Fruit fly (Drosophila melanogaster) whole organism, embryonic: ENCODE data around the gene Pop2.
A peak's percentile ranks its signal among the peaks of the same experiment; 100 is the strongest.

ENCODE experiments used
- ATbp ChIP-seq: fragments of 200-800 bp; sonication (Bioruptor generic); optimal IDR thresholded peaks from 2 replicates; lab custom pipeline; 2017; ENCODE audit warnings: missing biosample characterization, mild to moderate bottlenecking, missing genetic modification characterization, missing genetic modification reagents
- BEAF-32 ChIP-seq: fragments of 200-800 bp; sonication (Bioruptor generic); optimal IDR thresholded peaks from 3 replicates; lab custom pipeline; 2017; ENCODE audit warnings: missing biosample characterization, missing genetic modification characterization, mild to moderate bottlenecking, moderate library complexity, missing genetic modification reagents
- C15 ChIP-seq: fragments of 200-800 bp; sonication (Bioruptor generic); IDR thresholded peaks from 3 replicates; pipeline ENCODE4 v1.3.6; 2022; ENCODE audit warnings: missing biosample characterization, missing genetic modification characterization
- CG10147 ChIP-seq: fragments of 200-800 bp; sonication (Bioruptor generic); optimal IDR thresholded peaks from 2 replicates; lab custom pipeline; 2019; ENCODE audit warnings: missing biosample characterization, mild to moderate bottlenecking, missing genetic modification characterization, moderate library complexity
- CG11695 ChIP-seq: fragments of 200-800 bp; sonication (Bioruptor generic); IDR thresholded peaks from 3 replicates; pipeline ENCODE4 v1.3.6; 2022; ENCODE audit warnings: missing biosample characterization, missing genetic modification characterization
- CG16815 ChIP-seq: fragments of 200-800 bp; sonication (Bioruptor generic); optimal IDR thresholded peaks from 3 replicates; lab custom pipeline; 2017; ENCODE audit warnings: missing biosample characterization, mild to moderate bottlenecking, missing genetic modification characterization
- CG17385 ChIP-seq: fragments of 200-800 bp; sonication (Bioruptor generic); optimal IDR thresholded peaks from 3 replicates; lab custom pipeline; 2018; ENCODE audit warnings: missing biosample characterization, mild to moderate bottlenecking, missing genetic modification characterization
- CG17568 ChIP-seq: fragments of 200-800 bp; sonication (Bioruptor generic); optimal IDR thresholded peaks from 2 replicates; lab custom pipeline; 2018; ENCODE audit warnings: missing biosample characterization, mild to moderate bottlenecking, missing genetic modification characterization, moderate library complexity
- CG17612 ChIP-seq: fragments of 200-800 bp; sonication (Bioruptor generic); IDR thresholded peaks from 2 replicates; pipeline ENCODE4 v1.3.6; 2022; ENCODE audit warnings: missing biosample characterization, missing genetic modification characterization
- CG3407 ChIP-seq: fragments of 200-800 bp; sonication (Bioruptor generic); optimal IDR thresholded peaks from 2 replicates; lab custom pipeline; 2018; ENCODE audit warnings: missing biosample characterization, mild to moderate bottlenecking, missing genetic modification characterization
- CG34224 ChIP-seq: fragments of 200-800 bp; sonication (Bioruptor generic); IDR thresholded peaks from 3 replicates; pipeline ENCODE4 v1.3.6; 2022; ENCODE audit warnings: missing biosample characterization, missing genetic modification characterization; ENCODE audit not compliant: partially characterized antibody
- CG6175 ChIP-seq: fragments of 200-800 bp; sonication (Bioruptor generic); IDR thresholded peaks from 3 replicates; pipeline ENCODE4 v1.3.6; 2022; ENCODE audit warnings: missing biosample characterization, missing genetic modification characterization
- CG7271 ChIP-seq: fragments of 200-800 bp; sonication (Bioruptor generic); optimal IDR thresholded peaks from 2 replicates; lab custom pipeline; 2018; ENCODE audit warnings: missing biosample characterization, mild to moderate bottlenecking, missing genetic modification characterization, moderate library complexity
- CG8359 ChIP-seq: fragments of 200-800 bp; sonication (Bioruptor generic); optimal IDR thresholded peaks from 2 replicates; lab custom pipeline; 2017; ENCODE audit warnings: missing biosample characterization, mild to moderate bottlenecking, missing genetic modification characterization, borderline replicate concordance
- CG9817 ChIP-seq: fragments of 200-800 bp; sonication (Bioruptor generic); optimal IDR thresholded peaks from 2 replicates; lab custom pipeline; 2018; ENCODE audit warnings: missing biosample characterization, mild to moderate bottlenecking, missing genetic modification characterization, moderate library complexity
- CrebB ChIP-seq: fragments of 200-800 bp; sonication (Bioruptor generic); optimal IDR thresholded peaks from 3 replicates; lab custom pipeline; 2018; ENCODE audit warnings: missing biosample characterization, mild to moderate bottlenecking, missing genetic modification characterization
- Dad ChIP-seq: fragments of 200-800 bp; sonication (Bioruptor generic); optimal IDR thresholded peaks from 3 replicates; lab custom pipeline; 2016; ENCODE audit warnings: missing biosample characterization, missing genetic modification characterization
- Dek ChIP-seq: fragments of 200-800 bp; sonication (Bioruptor generic); optimal IDR thresholded peaks from 3 replicates; lab custom pipeline; 2019; ENCODE audit warnings: missing biosample characterization, mild to moderate bottlenecking, missing genetic modification characterization, moderate library complexity
- Dfd ChIP-seq, 2 experiments: fragments of >200 bp; optimal IDR thresholded peaks; 2 replicates each; lab custom pipeline; 2017; ENCODE audit warnings: missing biosample characterization in 2 of 2, missing genetic modification characterization in 2 of 2
- Dref ChIP-seq: fragments of 200-800 bp; sonication (Bioruptor generic); IDR thresholded peaks from 2 replicates; pipeline ENCODE4 v1.3.6; 2022; ENCODE audit warnings: missing biosample characterization, missing genetic modification characterization
- ERR ChIP-seq: fragments of 200-800 bp; sonication (Bioruptor generic); optimal IDR thresholded peaks from 2 replicates; lab custom pipeline; 2016; ENCODE audit warnings: missing biosample characterization, missing genetic modification characterization
- Fer2 ChIP-seq: fragments of 200-800 bp; sonication (Bioruptor generic); optimal IDR thresholded peaks from 2 replicates; lab custom pipeline; 2018; ENCODE audit warnings: missing biosample characterization, mild to moderate bottlenecking, missing genetic modification characterization, moderate library complexity
- GATAe ChIP-seq: fragments of 200-800 bp; sonication (Bioruptor generic); conservative IDR thresholded peaks from 2 replicates; pipeline ENCODE4 v1.3.6; 2022; ENCODE audit warnings: missing biosample characterization, missing genetic modification characterization
- Hr3 ChIP-seq: fragments of 200-800 bp; sonication (Bioruptor generic); optimal IDR thresholded peaks from 3 replicates; lab custom pipeline; 2016; ENCODE audit warnings: missing biosample characterization, missing genetic modification characterization
- NC2β ChIP-seq: fragments of 200-800 bp; sonication (Bioruptor generic); optimal IDR thresholded peaks from 2 replicates; lab custom pipeline; 2016; ENCODE audit warnings: missing biosample characterization, missing genetic modification characterization
- NFAT ChIP-seq: fragments of 200-800 bp; sonication (Bioruptor generic); IDR thresholded peaks from 2 replicates; pipeline ENCODE4 v1.3.6; 2022; ENCODE audit warnings: missing biosample characterization, missing genetic modification characterization
- Rx ChIP-seq: fragments of 200-800 bp; sonication (Bioruptor generic); IDR thresholded peaks from 2 replicates; pipeline ENCODE4 v1.3.6; 2022; ENCODE audit warnings: missing biosample characterization, missing genetic modification characterization
- Sin3A ChIP-seq: fragments of >200 bp; optimal IDR thresholded peaks from 2 replicates; lab custom pipeline; 2018
- Sox100B ChIP-seq: fragments of 200-800 bp; sonication (Bioruptor generic); optimal IDR thresholded peaks from 3 replicates; lab custom pipeline; 2018; ENCODE audit warnings: missing biosample characterization, mild to moderate bottlenecking, missing genetic modification characterization
- Ssrp ChIP-seq: fragments of 200-800 bp; sonication (Bioruptor generic); optimal IDR thresholded peaks from 2 replicates; lab custom pipeline; 2018; ENCODE audit warnings: missing biosample characterization, mild to moderate bottlenecking, missing genetic modification characterization, moderate library complexity
- ac ChIP-seq: fragments of 200-800 bp; sonication (Bioruptor generic); optimal IDR thresholded peaks from 3 replicates; lab custom pipeline; 2017; ENCODE audit warnings: missing biosample characterization, mild to moderate bottlenecking, missing genetic modification characterization
- bab2 ChIP-seq: fragments of 200-800 bp; sonication (Bioruptor generic); optimal IDR thresholded peaks from 2 replicates; lab custom pipeline; 2016; ENCODE audit warnings: missing biosample characterization, missing genetic modification characterization
- dpn ChIP-seq, 2 experiments: fragments of 200-800 bp; sonication (Bioruptor generic); optimal IDR thresholded peaks; 3 replicates each; lab custom pipeline; 2016; ENCODE audit warnings: missing biosample characterization in 2 of 2, missing genetic modification characterization in 2 of 2
- emc ChIP-seq: fragments of 200-800 bp; sonication (Bioruptor generic); optimal IDR thresholded peaks from 2 replicates; lab custom pipeline; 2016; ENCODE audit warnings: missing biosample characterization, missing genetic modification characterization
- fd64A ChIP-seq: fragments of 200-800 bp; sonication (Bioruptor generic); optimal IDR thresholded peaks from 3 replicates; lab custom pipeline; 2018; ENCODE audit warnings: missing biosample characterization, mild to moderate bottlenecking, missing genetic modification characterization
- ftz-f1 ChIP-seq: fragments of 200-800 bp; sonication (Bioruptor generic); optimal IDR thresholded peaks from 2 replicates; lab custom pipeline; 2016; ENCODE audit warnings: missing biosample characterization, missing genetic modification characterization
- gsb-n ChIP-seq: fragments of 200-800 bp; sonication (Bioruptor generic); optimal IDR thresholded peaks from 3 replicates; lab custom pipeline; 2018; ENCODE audit warnings: missing biosample characterization, mild to moderate bottlenecking, missing genetic modification characterization
- insv ChIP-seq, 2 experiments: fragments of 200-800 bp; sonication (Bioruptor generic); optimal IDR thresholded peaks; 3 replicates each; lab custom pipeline; 2016 to 2018; ENCODE audit warnings: missing biosample characterization in 2 of 2, missing genetic modification characterization in 2 of 2
- jing ChIP-seq: fragments of 200-800 bp; sonication (Bioruptor generic); optimal IDR thresholded peaks from 2 replicates; lab custom pipeline; 2018; ENCODE audit warnings: missing biosample characterization, mild to moderate bottlenecking, missing genetic modification characterization
- ken ChIP-seq: fragments of 200-800 bp; sonication (Bioruptor generic); IDR thresholded peaks from 3 replicates; pipeline ENCODE4 v1.3.6; 2022; ENCODE audit warnings: missing biosample characterization, missing genetic modification characterization
- nom ChIP-seq: fragments of 200-800 bp; sonication (Bioruptor generic); optimal IDR thresholded peaks from 2 replicates; lab custom pipeline; 2017; ENCODE audit warnings: missing biosample characterization, missing genetic modification characterization, mild to moderate bottlenecking, moderate library complexity, missing genetic modification reagents
- onecut ChIP-seq: fragments of 200-800 bp; sonication (Bioruptor generic); IDR thresholded peaks from 2 replicates; pipeline ENCODE4 v1.3.6; 2022; ENCODE audit warnings: missing biosample characterization, missing genetic modification characterization
- pros ChIP-seq: fragments of 200-800 bp; sonication (Bioruptor generic); optimal IDR thresholded peaks from 3 replicates; lab custom pipeline; 2019; ENCODE audit warnings: missing biosample characterization, mild to moderate bottlenecking, missing genetic modification characterization, moderate library complexity
- rib ChIP-seq: fragments of 200-800 bp; sonication (Bioruptor generic); IDR thresholded peaks from 2 replicates; pipeline ENCODE4 v1.3.6; 2022; ENCODE audit warnings: missing biosample characterization, missing genetic modification characterization
- run ChIP-seq: fragments of 200-800 bp; sonication (Bioruptor generic); optimal IDR thresholded peaks from 3 replicates; lab custom pipeline; 2018; ENCODE audit warnings: missing biosample characterization, mild to moderate bottlenecking, missing genetic modification characterization
- sim ChIP-seq: fragments of 200-800 bp; sonication (Bioruptor generic); IDR thresholded peaks from 2 replicates; pipeline ENCODE4 v1.3.6; 2022; ENCODE audit warnings: missing biosample characterization, missing genetic modification characterization
- sob ChIP-seq: fragments of 200-800 bp; sonication (Bioruptor generic); IDR thresholded peaks from 2 replicates; pipeline ENCODE4 v1.3.6; 2022; ENCODE audit warnings: missing biosample characterization, missing genetic modification characterization
- toy ChIP-seq: fragments of 200-800 bp; sonication (Bioruptor generic); IDR thresholded peaks from 2 replicates; pipeline ENCODE4 v1.3.6; 2022; ENCODE audit warnings: missing biosample characterization, missing genetic modification characterization
- vvl ChIP-seq: fragments of 200-800 bp; sonication (Bioruptor generic); IDR thresholded peaks from 2 replicates; pipeline ENCODE4 v1.3.6; 2022; ENCODE audit warnings: missing biosample characterization, missing genetic modification characterization

The Pop2 gene

DNA sequence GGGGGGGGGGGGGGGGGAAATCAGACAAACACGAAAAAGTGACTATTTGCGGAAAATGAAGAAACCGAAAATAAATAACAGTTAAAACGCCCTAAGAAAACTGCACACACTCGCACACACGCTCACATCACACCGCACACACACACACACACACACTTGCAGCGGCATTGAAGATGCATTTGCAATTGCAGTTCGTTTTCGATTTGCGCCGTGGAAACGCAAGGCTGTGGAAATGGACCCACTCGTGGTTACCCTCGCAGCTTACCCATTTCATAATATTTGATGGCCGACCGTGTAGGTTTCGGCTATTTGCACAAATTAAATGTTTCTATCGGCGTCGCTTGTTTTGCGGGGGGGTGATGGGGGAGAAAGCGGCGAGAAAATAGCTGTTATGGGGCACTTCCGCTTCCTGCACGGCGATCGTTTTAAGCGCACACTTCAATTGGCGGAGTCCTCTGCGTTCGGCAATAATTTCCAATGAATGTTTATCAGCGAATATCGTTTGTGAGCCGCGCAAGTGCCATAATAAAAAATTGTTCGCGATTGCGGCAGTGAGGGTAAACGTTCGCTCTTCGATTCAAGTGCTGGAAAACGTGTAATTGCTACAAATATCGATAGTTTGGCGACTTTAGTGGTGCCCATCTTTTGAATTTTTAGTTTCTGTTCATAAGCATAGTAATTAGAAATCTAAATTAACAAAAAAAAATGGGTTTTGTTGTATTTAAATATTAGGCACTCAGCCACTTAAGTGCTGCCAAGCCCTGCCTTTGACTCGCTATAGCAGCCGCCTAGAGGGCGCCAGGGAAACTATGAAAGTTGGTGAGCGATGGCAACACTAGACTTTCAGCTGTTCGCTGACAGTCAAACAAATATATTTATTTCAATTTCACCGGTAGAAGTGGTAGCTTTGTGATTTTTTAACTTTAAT lies at the start of gene Pop2, which contains the start of gene CG6928 (continued):
- TF ChIP-seq CG9817 (tag; lab: Kevin White, UChicago) (peak; percentile 72), CG17385 (GFP tag; lab: Kevin White, UChicago) (peak; percentile 31), Dad (peak; percentile 82), Sin3A (lab: Kevin White, UChicago) (peak; percentile 99), GATAe (no peak), CG10147 (GFP tag; lab: Kevin White, UChicago) (no peak), Dref (GFP tag; lab: Robert Waterston, UW) (peak; percentile 69), CG7271 (tag; lab: Kevin White, UChicago) (peak; percentile 31), gsb-n (tag; lab: Kevin White, UChicago) (peak; percentile 1), rib (no peak), C15 (GFP tag; lab: Robert Waterston, UW) (0 out of 3 replicates have a peak, but pooled peaks have one; percentile 44), ERR (peak; percentile 59), pros (GFP tag; lab: Kevin White, UChicago) (no peak), CG8359 (peak; percentile 44), BEAF-32 (GFP tag; lab: Kevin White, UChicago) (peak; percentile 93), CG3407 (GFP tag; lab: Kevin White, UChicago) (peak; percentile 54), onecut (GFP tag; lab: Robert Waterston, UW) (no peak), CG11695 (0 out of 3 replicates have a peak, but pooled peaks have one; percentile 42), run (tag; lab: Kevin White, UChicago) (no peak), Sox100B (GFP tag; lab: Kevin White, UChicago) (no peak), ken (GFP tag; lab: Robert Waterston, UW) (peak; percentile 79; the same call in 2 of the 3 replicates), vvl (GFP tag; lab: Robert Waterston, UW) (peak; percentile 86), sob (GFP tag; lab: Robert Waterston, UW) (peak; percentile 87), toy (no peak), jing (GFP tag; lab: Kevin White, UChicago) (no peak), fd64A (GFP tag; lab: Kevin White, UChicago) (no peak), Hr3 (GFP tag; lab: Kevin White, UChicago) (peak; percentile 83), CrebB (tag; lab: Kevin White, UChicago) (peak; percentile 40), CG6175 (GFP tag; lab: Robert Waterston, UW) (no peak), Fer2 (tag; lab: Kevin White, UChicago) (peak; percentile 55), Rx (GFP tag; lab: Robert Waterston, UW) (peak; percentile 36; the same call in 1 of the 2 replicates), NFAT (GFP tag; lab: Robert Waterston, UW) (peak; percentile 82; the same call in 1 of the 2 replicates), insv (GFP tag; optimal IDR thresholded peaks at IDR 0.05; lab: Kevin White, UChicago) (peak in 1 of 2 experiments; percentile 53), sim (GFP tag; lab: Robert Waterston, UW) (no peak), CG34224 (GFP tag; lab: Robert Waterston, UW) (peak; percentile 84), CG17612 (no peak), Dfd (GFP tag; optimal IDR thresholded peaks at IDR 0.05; lab: Kevin White, UChicago) (peak in 1 of 2 experiments; percentile 53), NC2β (GFP tag; lab: Kevin White, UChicago) (peak; percentile 82), bab2 (GFP tag; lab: Kevin White, UChicago) (peak; percentile 86), CG17568 (GFP tag; lab: Kevin White, UChicago) (peak; percentile 39), ac (GFP tag; lab: Kevin White, UChicago) (peak; percentile 21), ATbp (GFP tag; lab: Kevin White, UChicago) (no peak), CG16815 (peak; percentile 56), dpn (GFP tag; optimal IDR thresholded peaks at IDR 0.05; lab: Kevin White, UChicago) (peak; percentile 79 to 88), Ssrp (tag; lab: Kevin White, UChicago) (peak; percentile 48), nom (GFP tag; lab: Kevin White, UChicago) (no peak), ftz-f1 (GFP tag; lab: Kevin White, UChicago) (peak; percentile 55), Dek (tag; lab: Kevin White, UChicago) (peak; percentile 74), emc (peak; percentile 72)
